Worm (Caenorhabditis elegans): Measurements from ENCODE around the gene cgr-1.

Gene cgr-1

ce11 chrX:3623162-3623561, 22.9 kb upstream of the cgr-1 start, which contains the start of gene C18B2.2:
TSS of gene C18B2.2 (plus strand) at chrX:3623462.
- TF ChIP-seq eor-1 (tag; optimal IDR thresholded peaks at IDR 0.05) (no peak), unc-39 (tag; optimal IDR thresholded peaks at IDR 0.05) (no peak), sea-2 (GFP tag; optimal IDR thresholded peaks at IDR 0.05) (no peak), jun-1 (tag; optimal IDR thresholded peaks at IDR 0.05) (no peak), nhr-28 (tag; optimal IDR thresholded peaks at IDR 0.05) (no peak)

ce11 chrX:3618842-3619241, 18.6 kb upstream of the cgr-1 start:
- TF ChIP-seq jun-1 (tag; optimal IDR thresholded peaks at IDR 0.05): no peak
- no peak for TF ChIP-seq mml-1 (tag; optimal IDR thresholded peaks at IDR 0.05)
- no peak for TF ChIP-seq nhr-23 (tag; optimal IDR thresholded peaks at IDR 0.05)
- TF ChIP-seq skn-1 (tag; optimal IDR thresholded peaks at IDR 0.05): no peak
- no peak for TF ChIP-seq snpc-4 (tag; optimal IDR thresholded peaks at IDR 0.05)
- TF ChIP-seq ceh-82 (tag; optimal IDR thresholded peaks at IDR 0.05): no peak
- no peak for TF ChIP-seq ceh-9 (tag; optimal IDR thresholded peaks at IDR 0.05)
- no peak for TF ChIP-seq daf-12 (tag; optimal IDR thresholded peaks at IDR 0.05)
- no peak for TF ChIP-seq mdl-1 (tag; optimal IDR thresholded peaks at IDR 0.05)
- TF ChIP-seq fkh-10 (GFP tag; optimal IDR thresholded peaks at IDR 0.05): no peak
- no peak for TF ChIP-seq aly-2 (tag; optimal IDR thresholded peaks at IDR 0.05)
- no peak for TF ChIP-seq hmg-11 (tag; optimal IDR thresholded peaks at IDR 0.05)
- TF ChIP-seq unc-39 (tag; optimal IDR thresholded peaks at IDR 0.05): no peak
- TF ChIP-seq egl-5 (tag; optimal IDR thresholded peaks at IDR 0.05): no peak
- no peak for TF ChIP-seq nfya-1 (tag; optimal IDR thresholded peaks at IDR 0.05; ENCODE audit: insufficient read depth)
- no peak for TF ChIP-seq ztf-11 (tag; optimal IDR thresholded peaks at IDR 0.05)

ce11 chrX:3617218-3617617, 17.0 kb upstream of the cgr-1 start, which contains the start of gene del-9:
TSS of gene del-9 (minus strand) at chrX:3617318.
- no peak for TF ChIP-seq lin-39 (tag; optimal IDR thresholded peaks at IDR 0.05)
- no peak for TF ChIP-seq ZK546.5 (tag; optimal IDR thresholded peaks at IDR 0.05)
- no peak for TF ChIP-seq pqm-1 (tag; optimal IDR thresholded peaks at IDR 0.05)
- TF ChIP-seq egl-27 (tag; optimal IDR thresholded peaks at IDR 0.05): no peak
- TF ChIP-seq mml-1 (tag; optimal IDR thresholded peaks at IDR 0.05): no peak
- no peak for TF ChIP-seq pha-4 (tag; optimal IDR thresholded peaks at IDR 0.05)
- TF ChIP-seq eor-1 (tag; optimal IDR thresholded peaks at IDR 0.05): no peak
- no peak for TF ChIP-seq daf-12 (tag; optimal IDR thresholded peaks at IDR 0.05)
- no peak for TF ChIP-seq ztf-4 (tag; optimal IDR thresholded peaks at IDR 0.05)
- TF ChIP-seq nhr-67 (tag; optimal IDR thresholded peaks at IDR 0.05): no peak
- no peak for TF ChIP-seq egl-5 (tag; optimal IDR thresholded peaks at IDR 0.05)
- TF ChIP-seq ceh-9 (tag; optimal IDR thresholded peaks at IDR 0.05): no peak
- TF ChIP-seq mdl-1 (tag; optimal IDR thresholded peaks at IDR 0.05): no peak
- no peak for TF ChIP-seq ceh-28 (tag; optimal IDR thresholded peaks at IDR 0.05)
- no peak for TF ChIP-seq nhr-25 (tag; optimal IDR thresholded peaks at IDR 0.05)
- TF ChIP-seq unc-39 (tag; optimal IDR thresholded peaks at IDR 0.05): no peak
- TF ChIP-seq lin-15B (tag; optimal IDR thresholded peaks at IDR 0.05): no peak
- TF ChIP-seq sea-2 (GFP tag; optimal IDR thresholded peaks at IDR 0.05): no peak

ce11 chrX:3613665-3614064, 13.4 kb upstream of the cgr-1 start:
- TF ChIP-seq skn-1 (tag; optimal IDR thresholded peaks at IDR 0.05): peak; percentile 28
- peak; percentile 91 for TF ChIP-seq elt-2 (tag; optimal IDR thresholded peaks at IDR 0.05)
- no peak for TF ChIP-seq snpc-4 (tag; optimal IDR thresholded peaks at IDR 0.05)
- TF ChIP-seq pqm-1 (tag; optimal IDR thresholded peaks at IDR 0.05): peak; percentile 76

ce11 chrX:3611740-3612139, 11.5 kb upstream of the cgr-1 start:
- TF ChIP-seq ama-1 (optimal IDR thresholded peaks at IDR 0.05) (no peak), lin-15B (tag; optimal IDR thresholded peaks at IDR 0.05) (no peak), elt-1 (tag; optimal IDR thresholded peaks at IDR 0.05) (no peak), nhr-12 (tag; optimal IDR thresholded peaks at IDR 0.05) (no peak), R02D3.7 (tag; optimal IDR thresholded peaks at IDR 0.05) (no peak), elt-3 (tag; optimal IDR thresholded peaks at IDR 0.05) (no peak), pha-4 (tag; optimal IDR thresholded peaks at IDR 0.05) (no peak), egl-27 (tag; optimal IDR thresholded peaks at IDR 0.05) (no peak), fkh-10 (GFP tag; optimal IDR thresholded peaks at IDR 0.05) (no peak), nhr-237 (tag; optimal IDR thresholded peaks at IDR 0.05) (no peak), ceh-9 (tag; optimal IDR thresholded peaks at IDR 0.05) (no peak), sea-2 (GFP tag; optimal IDR thresholded peaks at IDR 0.05) (no peak), pqm-1 (tag; optimal IDR thresholded peaks at IDR 0.05) (no peak), zag-1 (tag; optimal IDR thresholded peaks at IDR 0.05) (no peak), lsy-12 (tag; optimal IDR thresholded peaks at IDR 0.05) (no peak), skn-1 (tag; optimal IDR thresholded peaks at IDR 0.05) (no peak)
